Worm (Caenorhabditis elegans) whole organism, late embryonic: ENCODE measurements around the gene ima-1.

Source experiments
- C38D4.7 ChIP-seq: fragments of 200-800 bp; sonication (Bioruptor generic); optimal IDR thresholded peaks from 2 replicates; lab custom pipeline; 2018; ENCODE audit warnings: mild to moderate bottlenecking, missing genetic modification characterization, moderate library complexity, missing compliant biosample characterization
- Y22D7AL.16 ChIP-seq: sonication (generic microtip); optimal IDR thresholded peaks from 2 replicates; lab custom pipeline; 2016; ENCODE audit warnings: missing genetic modification characterization, missing compliant biosample characterization
- ceh-19 ChIP-seq: fragments of 200-800 bp; sonication (Bioruptor generic); optimal IDR thresholded peaks from 2 replicates; lab custom pipeline; 2018; ENCODE audit warnings: mild to moderate bottlenecking, missing genetic modification characterization, missing compliant biosample characterization
- ceh-2 ChIP-seq: sonication (generic microtip); optimal IDR thresholded peaks from 2 replicates; lab custom pipeline; 2016; ENCODE audit warnings: missing genotype, missing genetic modification characterization, missing compliant biosample characterization
- ceh-22 ChIP-seq: sonication (generic microtip); optimal IDR thresholded peaks from 2 replicates; lab custom pipeline; 2017; ENCODE audit warnings: missing biosample characterization, missing genetic modification characterization
- ceh-24 ChIP-seq: sonication (generic microtip); optimal IDR thresholded peaks from 2 replicates; lab custom pipeline; 2016; ENCODE audit warnings: mild to moderate bottlenecking, missing genetic modification characterization, missing compliant biosample characterization
- ceh-30 ChIP-seq: fragments of 150-350 bp; optimal IDR thresholded peaks from 2 replicates; lab custom pipeline; 2014; ENCODE audit warnings: missing biosample characterization, missing genetic modification characterization
- ceh-45 ChIP-seq: fragments of 200-800 bp; sonication (Bioruptor generic); IDR thresholded peaks from 2 replicates; pipeline ENCODE4 v1.3.6; 2022; ENCODE audit warnings: missing genetic modification reagents, missing genetic modification characterization, missing compliant biosample characterization
- ceh-48 ChIP-seq: sonication (generic microtip); optimal IDR thresholded peaks from 2 replicates; lab custom pipeline; 2016; ENCODE audit warnings: missing genetic modification characterization, inconsistent platforms, missing compliant biosample characterization
- ceh-6 ChIP-seq: fragments of 200-800 bp; sonication (Bioruptor generic); optimal IDR thresholded peaks from 2 replicates; lab custom pipeline; 2018; ENCODE audit warnings: mild to moderate bottlenecking, missing genetic modification characterization, missing compliant biosample characterization
- che-1 ChIP-seq: sonication (generic microtip); optimal IDR thresholded peaks from 2 replicates; lab custom pipeline; 2016; ENCODE audit warnings: mild to moderate bottlenecking, missing genetic modification characterization, missing compliant biosample characterization
- dve-1 ChIP-seq: sonication (generic microtip); optimal IDR thresholded peaks from 2 replicates; lab custom pipeline; 2017; ENCODE audit warnings: antibody characterized with exemption, mild to moderate bottlenecking, missing genetic modification characterization, missing compliant biosample characterization
- elt-2 ChIP-seq: sonication (generic microtip); optimal IDR thresholded peaks from 2 replicates; lab custom pipeline; 2016; ENCODE audit warnings: missing genetic modification reagents, missing genetic modification characterization, missing compliant biosample characterization
- eyg-1 ChIP-seq: sonication (generic microtip); optimal IDR thresholded peaks from 2 replicates; lab custom pipeline; 2016; ENCODE audit warnings: missing genotype, missing genetic modification characterization, missing compliant biosample characterization
- fax-1 ChIP-seq: sonication (generic microtip); optimal IDR thresholded peaks from 2 replicates; lab custom pipeline; 2016; ENCODE audit warnings: missing genotype, missing genetic modification characterization, missing compliant biosample characterization
- fkh-10 ChIP-seq: fragments of 150-350 bp; optimal IDR thresholded peaks from 2 replicates; lab custom pipeline; 2014; ENCODE audit warnings: missing biosample characterization, missing genetic modification reagents, missing genetic modification characterization
- hlh-13 ChIP-seq: fragments of 200-800 bp; sonication (Bioruptor generic); optimal IDR thresholded peaks from 2 replicates; lab custom pipeline; 2018; ENCODE audit warnings: mild to moderate bottlenecking, missing genetic modification characterization, missing compliant biosample characterization
- hlh-15 ChIP-seq: sonication (generic microtip); optimal IDR thresholded peaks from 2 replicates; lab custom pipeline; 2016; ENCODE audit warnings: missing genetic modification characterization, missing compliant biosample characterization
- hlh-30 ChIP-seq: sonication (generic microtip); optimal IDR thresholded peaks from 2 replicates; lab custom pipeline; 2017; ENCODE audit warnings: antibody characterized with exemption, missing genetic modification characterization, missing compliant biosample characterization; ENCODE audit not compliant: insufficient read depth
- hlh-8 ChIP-seq: sonication (generic microtip); optimal IDR thresholded peaks from 2 replicates; lab custom pipeline; 2016; ENCODE audit warnings: missing genotype, missing genetic modification characterization, missing compliant biosample characterization
- lin-11 ChIP-seq: fragments of 200-800 bp; sonication (Bioruptor generic); optimal IDR thresholded peaks from 2 replicates; lab custom pipeline; 2018; ENCODE audit warnings: mild to moderate bottlenecking, missing genetic modification characterization, missing compliant biosample characterization
- nhr-11 ChIP-seq: fragments of 150-350 bp; optimal IDR thresholded peaks from 2 replicates; lab custom pipeline; 2014; ENCODE audit warnings: missing biosample characterization, missing genetic modification characterization
- nhr-232 ChIP-seq: sonication (generic microtip); optimal IDR thresholded peaks from 2 replicates; lab custom pipeline; 2016; ENCODE audit warnings: missing genetic modification characterization, missing compliant biosample characterization
- pax-1 ChIP-seq: fragments of 150-350 bp; optimal IDR thresholded peaks from 2 replicates; lab custom pipeline; 2014; ENCODE audit warnings: missing biosample characterization, missing genetic modification characterization
- pha-4 ChIP-seq: fragments of 150-350 bp; optimal IDR thresholded peaks from 2 replicates; lab custom pipeline; 2018; ENCODE audit warnings: missing biosample characterization, missing genetic modification reagents, missing genetic modification characterization
- pros-1 ChIP-seq: fragments of 150-350 bp; optimal IDR thresholded peaks from 2 replicates; lab custom pipeline; 2014; ENCODE audit warnings: missing biosample characterization, missing genetic modification reagents, missing genetic modification characterization
- rnt-1 ChIP-seq: sonication (generic microtip); optimal IDR thresholded peaks from 2 replicates; lab custom pipeline; 2016; ENCODE audit warnings: missing genetic modification characterization, missing compliant biosample characterization
- syd-9 ChIP-seq: sonication (generic microtip); optimal IDR thresholded peaks from 2 replicates; lab custom pipeline; 2016; ENCODE audit warnings: mild to moderate bottlenecking, missing genetic modification characterization, moderate library complexity, missing compliant biosample characterization
- tbx-2 ChIP-seq: sonication (generic microtip); optimal IDR thresholded peaks from 2 replicates; lab custom pipeline; 2016; ENCODE audit warnings: missing genetic modification characterization, missing compliant biosample characterization
- tbx-7 ChIP-seq: sonication (generic microtip); optimal IDR thresholded peaks from 2 replicates; lab custom pipeline; 2016; ENCODE audit warnings: missing genotype, missing genetic modification characterization, missing compliant biosample characterization
- unc-42 ChIP-seq: sonication (generic microtip); optimal IDR thresholded peaks from 2 replicates; lab custom pipeline; 2016; ENCODE audit warnings: missing genotype, missing genetic modification characterization, missing compliant biosample characterization
- unc-55 ChIP-seq: sonication (generic microtip); optimal IDR thresholded peaks from 2 replicates; lab custom pipeline; 2017; ENCODE audit warnings: missing biosample characterization, missing genetic modification reagents, missing genetic modification characterization
- unc-86 ChIP-seq: sonication (generic microtip); optimal IDR thresholded peaks from 2 replicates; lab custom pipeline; 2016; ENCODE audit warnings: missing genetic modification characterization, missing compliant biosample characterization
- zip-5 ChIP-seq: sonication (generic microtip); optimal IDR thresholded peaks from 2 replicates; lab custom pipeline; 2016; ENCODE audit warnings: missing genetic modification characterization, missing compliant biosample characterization
- ztf-16 ChIP-seq: sonication (generic microtip); optimal IDR thresholded peaks from 2 replicates; lab custom pipeline; 2017; ENCODE audit warnings: missing genetic modification characterization, missing compliant biosample characterization

Gene ima-1

ce11 chrV:11263025-11263424 lies 23.6 kb downstream of the ima-1 start, which contains the start of gene F07B10.4:
Gene F07B10.4 (minus strand): TSS chrV:11263125.
- TF ChIP-seq pax-1 (tag; lab: Kevin White, UChicago) (no peak), dve-1 (no peak), hlh-13 (no peak), fkh-10 (GFP tag; lab: Kevin White, UChicago) (no peak), Y22D7AL.16 (no peak), lin-11 (tag; lab: Kevin White, UChicago) (no peak), pha-4 (tag; lab: Kevin White, UChicago) (no peak)
- TF ChIP-seq, all 69 proteins: peak for 0

ce11 chrV:11265482-11265881 lies 26.0 kb downstream of the ima-1 start, which contains the start of gene cln-3.1:
Gene cln-3.1 (minus strand): TSS chrV:11265652.
- TF ChIP-seq hlh-15 (tag; lab: Kevin White, UChicago) (no peak), unc-42 (tag; lab: Kevin White, UChicago) (no peak), ceh-30 (tag; lab: Kevin White, UChicago) (no peak), ceh-2 (tag; lab: Kevin White, UChicago) (no peak), hlh-30 (tag; lab: Kevin White, UChicago) (no peak), elt-2 (tag; lab: Kevin White, UChicago) (peak; percentile 78)

ce11 chrV:11266681-11267080 lies 27.2 kb downstream of the ima-1 start, which contains the start of gene str-116:
Gene str-116 (plus strand): TSS chrV:11266981.
- no peak for TF ChIP-seq ceh-19 (GFP tag; lab: Kevin White, UChicago)
- TF ChIP-seq ceh-30 (tag; lab: Kevin White, UChicago), result no peak
- no peak for TF ChIP-seq C38D4.7 (GFP tag; lab: Kevin White, UChicago)
- TF ChIP-seq pax-1 (tag; lab: Kevin White, UChicago), result no peak
- TF ChIP-seq pros-1, result no peak
- TF ChIP-seq ceh-22 (tag; lab: Kevin White, UChicago), result no peak
- TF ChIP-seq ceh-48 (tag; lab: Kevin White, UChicago), result no peak
- no peak for TF ChIP-seq tbx-2 (tag; lab: Kevin White, UChicago)
- TF ChIP-seq unc-55 (GFP tag; lab: Kevin White, UChicago), result no peak
- TF ChIP-seq nhr-11, result no peak
- TF ChIP-seq, all 69 proteins: peak for 0

- TF ChIP-seq che-1 (tag; lab: Kevin White, UChicago) (no peak), unc-86 (tag; lab: Kevin White, UChicago) (no peak)
These were observed 29.3 kb downstream of the ima-1 start, which contains the start of gene str-115 for ce11 chrV:11268791-11269190. Gene str-115 (plus strand): TSS chrV:11269091.

ce11 chrV:11271051-11271450 lies 31.6 kb downstream of the ima-1 start, which contains the start of gene clec-222:
Gene clec-222 (plus strand): TSS chrV:11271351.
- no peak for TF ChIP-seq syd-9 (tag; lab: Kevin White, UChicago)
- TF ChIP-seq tbx-7 (tag; lab: Kevin White, UChicago), result no peak
- TF ChIP-seq fax-1, result no peak
- TF ChIP-seq hlh-8 (tag; lab: Kevin White, UChicago), result no peak
- TF ChIP-seq ceh-30 (tag; lab: Kevin White, UChicago), result no peak
- TF ChIP-seq rnt-1, result no peak
- TF ChIP-seq elt-2 (tag; lab: Kevin White, UChicago), result no peak

- TF ChIP-seq ceh-6 (GFP tag; lab: Kevin White, UChicago), result no peak
- TF ChIP-seq nhr-232 (tag; lab: Kevin White, UChicago), result no peak
- no peak for TF ChIP-seq ztf-16 (tag; lab: Kevin White, UChicago)
- TF ChIP-seq ceh-24 (tag; lab: Kevin White, UChicago), result no peak
- no peak for TF ChIP-seq ceh-45 (GFP tag; lab: Robert Waterston, UW)
- no peak for TF ChIP-seq eyg-1 (tag; lab: Kevin White, UChicago)
- no peak for TF ChIP-seq tbx-2 (tag; lab: Kevin White, UChicago)
- no peak for TF ChIP-seq zip-5 (tag; lab: Kevin White, UChicago)
These were observed 33.4 kb downstream of the ima-1 start, which contains the start of gene clec-223 for ce11 chrV:11272848-11273247. Gene clec-223 (plus strand): TSS chrV:11273148.
